Worm (Caenorhabditis elegans): ENCODE results near the gene irld-64.

irld-64 gene

ce11 chrII:2973940-2974402 is 43.6 kb upstream of the irld-64 start (continued):
- no peak for TF ChIP-seq ztf-7 (tag; optimal IDR thresholded peaks at IDR 0.05)
- peak; percentile 89 for TF ChIP-seq nhr-48 (tag; optimal IDR thresholded peaks at IDR 0.05)
- peak; percentile 83 for TF ChIP-seq vab-7 (GFP tag; IDR thresholded peaks at IDR 0.05)
- peak; percentile 59 for TF ChIP-seq zip-2 (tag; optimal IDR thresholded peaks at IDR 0.05)
- peak; percentile 94 for TF ChIP-seq php-3 (GFP tag; IDR thresholded peaks at IDR 0.05)
- TF ChIP-seq lin-29 (GFP tag; IDR thresholded peaks at IDR 0.05), result peak; percentile 93
- TF ChIP-seq F44E2.7 (GFP tag; IDR thresholded peaks at IDR 0.05), result no peak
- no peak for TF ChIP-seq daf-12 (tag; optimal IDR thresholded peaks at IDR 0.05)
- TF ChIP-seq zip-11 (GFP tag; IDR thresholded peaks at IDR 0.05), result no peak
- peak; percentile 74 for TF ChIP-seq fos-1 (tag; optimal IDR thresholded peaks at IDR 0.05)
- TF ChIP-seq cey-2 (tag; optimal IDR thresholded peaks at IDR 0.05; ENCODE audit: borderline replicate concordance, insufficient read depth), result no peak
- TF ChIP-seq tra-1 (GFP tag; IDR thresholded peaks at IDR 0.05), result peak; percentile 99
- TF ChIP-seq tag-97 (GFP tag; IDR thresholded peaks at IDR 0.05), result peak; percentile 81; the same call in 1 of the 2 replicates
- peak; percentile 98 for TF ChIP-seq mxl-3 (GFP tag; optimal IDR thresholded peaks at IDR 0.05)
- no peak for TF ChIP-seq zfp-2 (tag; optimal IDR thresholded peaks at IDR 0.05)
- peak; percentile 94 to 98 for TF ChIP-seq mdl-1 (tag; optimal IDR thresholded peaks at IDR 0.05)
- TF ChIP-seq ZK337.2 (GFP tag; IDR thresholded peaks at IDR 0.05), result 0 out of 2 replicates have a peak, but pooled peaks have one; percentile 6
- TF ChIP-seq egl-43 (GFP tag; IDR thresholded peaks at IDR 0.05), result peak; percentile 96
- peak; percentile 41 for TF ChIP-seq ama-1 (optimal IDR thresholded peaks at IDR 0.05)
- TF ChIP-seq mes-2 (tag; optimal IDR thresholded peaks at IDR 0.05; ENCODE audit: poor library complexity, severe bottlenecking), result peak; percentile 76
- peak; percentile 93 for TF ChIP-seq nhr-25 (tag; optimal IDR thresholded peaks at IDR 0.05; ENCODE audit: borderline replicate concordance, insufficient read depth)
- peak; percentile 99 for TF ChIP-seq aha-1 (tag)
- TF ChIP-seq unc-62 (GFP tag; optimal IDR thresholded peaks at IDR 0.05 in 1 of 2), result peak in 1 of 2 experiments; percentile 49
- no peak for TF ChIP-seq unc-62 (tag; optimal IDR thresholded peaks at IDR 0.05)
- TF ChIP-seq nhr-237 (tag; optimal IDR thresholded peaks at IDR 0.05), result no peak
- TF ChIP-seq duxl-1 (tag; optimal IDR thresholded peaks at IDR 0.05; ENCODE audit: poor library complexity), result peak; percentile 92
- TF ChIP-seq madf-9 (GFP tag; conservative IDR thresholded peaks at IDR 0.05), result peak; percentile 94
- peak; percentile 86 for TF ChIP-seq arid-1 (GFP tag; conservative IDR thresholded peaks at IDR 0.05)
- no peak for TF ChIP-seq attf-4 (tag; optimal IDR thresholded peaks at IDR 0.05)
- TF ChIP-seq ZK546.5 (tag; optimal IDR thresholded peaks at IDR 0.05), result no peak
- no peak for TF ChIP-seq ceh-62 (tag; optimal IDR thresholded peaks at IDR 0.05)
- peak; percentile 80 for TF ChIP-seq lin-38 (GFP tag; IDR thresholded peaks at IDR 0.05)
- no peak for TF ChIP-seq unc-130 (GFP tag; optimal IDR thresholded peaks at IDR 0.05)
- TF ChIP-seq snpc-1.2 (GFP tag; IDR thresholded peaks at IDR 0.05), result peak; percentile 58; the same call in 1 of the 2 replicates
- peak; percentile 98 for TF ChIP-seq gei-8 (GFP tag; optimal IDR thresholded peaks at IDR 0.05)
- TF ChIP-seq T26A8.4 (GFP tag; IDR thresholded peaks at IDR 0.05), result peak; percentile 96
- peak; percentile 63; the same call in 1 of the 2 replicates for TF ChIP-seq lim-7 (GFP tag; IDR thresholded peaks at IDR 0.05)
- TF ChIP-seq set-16 (GFP tag; IDR thresholded peaks at IDR 0.05), result peak; percentile 100
- TF ChIP-seq sdz-12 (GFP tag; optimal IDR thresholded peaks at IDR 0.05), result peak; percentile 77
- peak; percentile 96 for TF ChIP-seq mep-1 (tag; optimal IDR thresholded peaks at IDR 0.05)
- peak; percentile 97 for TF ChIP-seq hlh-30 (tag; optimal IDR thresholded peaks at IDR 0.05; ENCODE audit: insufficient read depth)
- no peak for TF ChIP-seq ceh-44 (GFP tag; IDR thresholded peaks at IDR 0.05)
- peak; percentile 91 for TF ChIP-seq spr-3 (GFP tag; optimal IDR thresholded peaks at IDR 0.05)
- TF ChIP-seq nhr-77 (tag; optimal IDR thresholded peaks at IDR 0.05), result peak; percentile 87
- TF ChIP-seq nhr-11 (tag; optimal IDR thresholded peaks at IDR 0.05), result peak; percentile 90
- TF ChIP-seq jun-1 (tag; optimal IDR thresholded peaks at IDR 0.05), result peak; percentile 91
- TF ChIP-seq snpc-4 (tag; optimal IDR thresholded peaks at IDR 0.05), result no peak
- TF ChIP-seq Y105C5A.15 (GFP tag; IDR thresholded peaks at IDR 0.05), result no peak
- peak in 1 of 2 experiments; percentile 85 for TF ChIP-seq hif-1 (tag; optimal IDR thresholded peaks at IDR 0.05)
- peak; percentile 96 for TF ChIP-seq hmg-1.1 (GFP tag; IDR thresholded peaks at IDR 0.05)
- TF ChIP-seq nhr-41 (GFP tag; IDR thresholded peaks at IDR 0.05), result peak; percentile 97
